Comparison of ENCODE assay signal across 2 fruit fly cellular contexts in the genomic region with DNA sequence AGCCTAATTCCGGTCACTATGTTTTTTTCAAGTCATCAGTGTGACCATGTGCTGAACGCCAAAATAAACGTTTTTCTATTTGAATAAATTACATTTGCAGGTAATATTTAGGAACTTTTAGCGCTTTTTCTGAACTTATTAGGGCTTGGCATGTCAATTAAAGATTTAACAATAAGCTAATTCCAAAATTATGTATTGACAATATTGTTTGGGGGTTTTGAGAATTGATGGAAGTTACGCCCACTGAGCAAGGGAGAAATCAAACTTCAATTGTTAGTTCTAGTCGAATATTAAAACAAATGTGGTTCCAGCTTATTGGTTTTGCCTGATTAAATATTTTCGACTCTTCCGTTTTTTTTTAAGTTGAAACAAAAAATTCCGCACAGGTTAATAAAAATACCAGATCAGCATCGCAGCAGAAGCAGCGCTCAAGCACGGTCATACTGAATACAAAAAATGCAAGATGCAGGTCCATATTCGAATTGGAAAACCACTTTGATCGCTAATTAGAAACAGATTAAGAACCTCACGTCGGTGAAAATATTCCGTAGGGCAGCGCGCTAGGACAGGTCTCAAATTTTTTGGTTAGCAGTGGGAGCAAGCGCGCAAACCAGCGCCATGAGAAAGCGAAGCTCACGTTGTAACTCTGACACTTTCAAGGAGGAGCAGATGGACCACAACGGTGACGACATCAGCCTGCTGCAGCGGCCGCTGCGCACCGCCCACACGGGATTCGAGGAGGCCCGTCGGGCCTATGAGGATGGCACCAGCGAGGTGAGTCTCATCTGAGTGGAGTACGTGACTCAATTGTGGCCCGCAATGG.
TF ChIP-seq lines count a peak whose summit lies in the region.

A gene (minus strand): TSS at position 51 of the 823 bp plus-strand sequence.
A gene (plus strand): TSS at position 439 of the 823 bp plus-strand sequence.

- no peak for TF ChIP-seq CTCF in whole organism, embryonic (GFP tag; optimal IDR thresholded peaks at IDR 0.05; lab: Kevin White, UChicago)

TF ChIP-seq in whole organism, embryonic, 481 proteins besides CTCF, POLR2A, EP300 and RAD21 (continues in another document):
- TF ChIP-seq CG10267 (tag; optimal IDR thresholded peaks at IDR 0.05; lab: Kevin White, UChicago) (peak; percentile 57), CG30020 (tag; optimal IDR thresholded peaks at IDR 0.05; lab: Kevin White, UChicago) (peak; percentile 10), Med (GFP tag; lab: Kevin White, UChicago) (peak; percentile 65), nmo (GFP tag; optimal IDR thresholded peaks at IDR 0.05; lab: Kevin White, UChicago) (peak; percentile 49), Sin3A (optimal IDR thresholded peaks at IDR 0.05; lab: Kevin White, UChicago) (peak; percentile 68), CoRest (tag; optimal IDR thresholded peaks at IDR 0.05; lab: Kevin White, UChicago) (peak; percentile 31), pzg (GFP tag; optimal IDR thresholded peaks at IDR 0.05; lab: Kevin White, UChicago) (peak; percentile 37), chinmo (GFP tag; IDR thresholded peaks at IDR 0.05; lab: Robert Waterston, UW; ENCODE audit: partially characterized antibody) (0 out of 4 replicates have a peak, but pooled peaks have one; percentile 50), tgo (GFP tag; IDR thresholded peaks at IDR 0.05; lab: Robert Waterston, UW) (no peak), CG11093 (GFP tag; IDR thresholded peaks at IDR 0.05; lab: Robert Waterston, UW) (0 out of 3 replicates have a peak, but pooled peaks have one; percentile 11), CG11456 (GFP tag; IDR thresholded peaks at IDR 0.05; lab: Robert Waterston, UW) (no peak), Myb (GFP tag; optimal IDR thresholded peaks at IDR 0.05; lab: Kevin White, UChicago) (peak; percentile 62), CG17802 (tag; optimal IDR thresholded peaks at IDR 0.05; lab: Kevin White, UChicago) (no peak), CG13296 (GFP tag; optimal IDR thresholded peaks at IDR 0.05; lab: Kevin White, UChicago) (no peak), CG12659 (GFP tag; optimal IDR thresholded peaks at IDR 0.05; lab: Kevin White, UChicago) (peak; percentile 57), Elba2 (GFP tag; optimal IDR thresholded peaks at IDR 0.05; lab: Kevin White, UChicago) (peak; percentile 79), Ets97D (GFP tag; optimal IDR thresholded peaks at IDR 0.05; lab: Kevin White, UChicago) (peak; percentile 61), vvl (GFP tag; IDR thresholded peaks at IDR 0.05; lab: Robert Waterston, UW) (0 out of 2 replicates have a peak, but pooled peaks have one; percentile 46), CG9797 (GFP tag; optimal IDR thresholded peaks at IDR 0.05; lab: Kevin White, UChicago) (peak; percentile 81), Lhr (GFP tag; optimal IDR thresholded peaks at IDR 0.05; lab: Kevin White, UChicago) (peak; percentile 31), zfh2 (GFP tag; optimal IDR thresholded peaks at IDR 0.05; lab: Kevin White, UChicago) (no peak), H15 (GFP tag; IDR thresholded peaks at IDR 0.05; lab: Robert Waterston, UW) (0 out of 3 replicates have a peak, but pooled peaks have one; percentile 29), insv (GFP tag; optimal IDR thresholded peaks at IDR 0.05; lab: Kevin White, UChicago) (peak; percentile 70 to 96), CG8924 (tag; optimal IDR thresholded peaks at IDR 0.05; lab: Kevin White, UChicago) (no peak), pnt (GFP tag; optimal IDR thresholded peaks at IDR 0.05; lab: Kevin White, UChicago) (no peak), YL-1 (GFP tag; optimal IDR thresholded peaks at IDR 0.05; lab: Kevin White, UChicago) (peak; percentile 61), sens (GFP tag; lab: Kevin White, UChicago) (peak; percentile 80), CG3995 (GFP tag; optimal IDR thresholded peaks at IDR 0.05; lab: Kevin White, UChicago) (peak; percentile 8), phol (tag; optimal IDR thresholded peaks at IDR 0.05; lab: Kevin White, UChicago) (peak; percentile 42), CG2116 (GFP tag; optimal IDR thresholded peaks at IDR 0.05; lab: Kevin White, UChicago) (peak; percentile 37), CG2712 (tag; optimal IDR thresholded peaks at IDR 0.05; lab: Kevin White, UChicago) (peak; percentile 11), BEAF-32 (GFP tag; optimal IDR thresholded peaks at IDR 0.05; lab: Kevin White, UChicago) (peak; percentile 47), sens-2 (GFP tag; IDR thresholded peaks at IDR 0.05; lab: Robert Waterston, UW) (no peak), CG11504 (tag; optimal IDR thresholded peaks at IDR 0.05; lab: Kevin White, UChicago) (no peak), CG18764 (GFP tag; optimal IDR thresholded peaks at IDR 0.05; lab: Kevin White, UChicago) (no peak), ken (GFP tag; IDR thresholded peaks at IDR 0.05; lab: Robert Waterston, UW) (no peak), CG12391 (tag; optimal IDR thresholded peaks at IDR 0.05; lab: Kevin White, UChicago) (peak; percentile 27), MESR4 (GFP tag; optimal IDR thresholded peaks at IDR 0.05; lab: Kevin White, UChicago) (peak; percentile 59), E2f2 (GFP tag; IDR thresholded peaks at IDR 0.05; lab: Robert Waterston, UW) (peak; percentile 38; the same call in 1 of the 2 replicates)

TF ChIP-seq in whole organism, prepupa, 60 proteins besides CTCF, POLR2A, EP300 and RAD21:
- TF ChIP-seq acj6 (GFP tag; optimal IDR thresholded peaks at IDR 0.05; lab: Kevin White, UChicago) (no peak), svp (GFP tag; lab: Kevin White, UChicago) (peak; percentile 45), Hr4 (GFP tag; optimal IDR thresholded peaks at IDR 0.05; lab: Kevin White, UChicago) (no peak)
